Fruit fly (Drosophila melanogaster) S2 (cell line): ENCODE results near the gene AlkB.

Experiments
- CG8478 ChIP-seq: fragments of >200 bp; optimal IDR thresholded peaks from 2 replicates; lab custom pipeline; 2018
- CTCF ChIP-seq, 2 experiments: fragments of >200 bp; optimal IDR thresholded peaks; 2 replicates each; lab custom pipeline; 2018

- TF ChIP-seq CTCF (optimal IDR thresholded peaks at IDR 0.05; lab: Kevin White, UChicago) (no peak), CG8478 (no peak)
Observed at dm6 chrX:15809255-15809654, 50.0 kb downstream of the AlkB start, which contains the start of gene CG8509.
